Worm (Caenorhabditis elegans) whole organism, L1 larva: ENCODE results near the gene C16A3.6.

Experiments
- C16A3.4 ChIP-seq: fragments of 150-350 bp; optimal IDR thresholded peaks from 2 replicates; lab custom pipeline; 2014; ENCODE audit warnings: missing biosample characterization, missing genetic modification characterization
- F16B12.6 ChIP-seq: fragments of 150-350 bp; optimal IDR thresholded peaks from 2 replicates; lab custom pipeline; 2014; ENCODE audit warnings: missing biosample characterization, missing genetic modification characterization
- Y116A8C.19 ChIP-seq: sonication (generic microtip); optimal IDR thresholded peaks from 2 replicates; lab custom pipeline; 2016; ENCODE audit warnings: missing compliant biosample characterization, missing genetic modification characterization, borderline replicate concordance
- alr-1 ChIP-seq: fragments of 200-800 bp; sonication (Bioruptor generic); optimal IDR thresholded peaks from 2 replicates; lab custom pipeline; 2018; ENCODE audit warnings: borderline replicate concordance, mild to moderate bottlenecking, missing genetic modification characterization, missing compliant biosample characterization
- aly-2 ChIP-seq: fragments of 150-350 bp; optimal IDR thresholded peaks from 2 replicates; lab custom pipeline; 2014; ENCODE audit warnings: missing biosample characterization, missing genetic modification characterization
- ceh-88 ChIP-seq: fragments of 200-800 bp; sonication (Bioruptor generic); IDR thresholded peaks from 2 replicates; pipeline ENCODE4 v1.3.6; 2022; ENCODE audit warnings: missing genetic modification characterization, missing compliant biosample characterization
- ces-1 ChIP-seq: fragments of 150-350 bp; optimal IDR thresholded peaks from 2 replicates; lab custom pipeline; 2014; ENCODE audit warnings: missing biosample characterization, missing genetic modification reagents, missing genetic modification characterization
- dsc-1 ChIP-seq: sonication (generic microtip); optimal IDR thresholded peaks from 2 replicates; lab custom pipeline; 2016; ENCODE audit warnings: mild to moderate bottlenecking, missing genetic modification characterization, missing compliant biosample characterization
- efl-1 ChIP-seq, 4 experiments: fragments of 150-350 bp; optimal IDR thresholded peaks in 3 of 4; peaks in 1 of 4; 1 replicate in 1 of 4; 2 replicates in 3 of 4; lab custom pipeline; 2014; ENCODE audit warnings: missing biosample characterization in 2 of 4, missing genetic modification characterization in 2 of 4, missing genetic modification reagents in 2 of 4
- efl-3 ChIP-seq: fragments of 200-800 bp; sonication (Bioruptor generic); optimal IDR thresholded peaks from 2 replicates; lab custom pipeline; 2018; ENCODE audit warnings: mild to moderate bottlenecking, missing genetic modification characterization, missing compliant biosample characterization
- egl-13 ChIP-seq: sonication (generic microtip); optimal IDR thresholded peaks from 2 replicates; lab custom pipeline; 2016; ENCODE audit warnings: missing genotype, missing genetic modification reagents, missing genetic modification characterization, missing compliant biosample characterization
- elt-2 ChIP-seq: sonication (generic microtip); optimal IDR thresholded peaks from 2 replicates; lab custom pipeline; 2016; ENCODE audit warnings: missing genetic modification characterization, mild to moderate bottlenecking, inconsistent platforms, missing compliant biosample characterization, missing genetic modification reagents
- ets-5 ChIP-seq: fragments of 200-800 bp; sonication (Bioruptor generic); IDR thresholded peaks from 2 replicates; pipeline ENCODE4 v1.3.6; 2022; ENCODE audit warnings: missing genetic modification characterization, missing compliant biosample characterization
- fkh-10 ChIP-seq: sonication (generic microtip); optimal IDR thresholded peaks from 2 replicates; lab custom pipeline; 2017; ENCODE audit warnings: missing biosample characterization, missing genetic modification reagents, missing genetic modification characterization
- fkh-4 ChIP-seq: sonication (generic microtip); optimal IDR thresholded peaks from 2 replicates; lab custom pipeline; 2016; ENCODE audit warnings: missing compliant biosample characterization, missing genetic modification characterization, borderline replicate concordance
- fkh-8 ChIP-seq: sonication (generic microtip); optimal IDR thresholded peaks from 2 replicates; lab custom pipeline; 2016; ENCODE audit warnings: mild to moderate bottlenecking, missing genetic modification characterization, missing compliant biosample characterization
- hlh-17 ChIP-seq: fragments of 200-800 bp; sonication (Bioruptor generic); optimal IDR thresholded peaks from 2 replicates; lab custom pipeline; 2018; ENCODE audit warnings: missing genetic modification characterization, mild to moderate bottlenecking, missing compliant biosample characterization, moderate library complexity, borderline replicate concordance
- hlh-4 ChIP-seq: sonication (generic microtip); optimal IDR thresholded peaks from 2 replicates; lab custom pipeline; 2016; ENCODE audit warnings: mild to moderate bottlenecking, missing genetic modification characterization, missing compliant biosample characterization
- hpl-2 ChIP-seq: fragments of 150-350 bp; optimal IDR thresholded peaks from 2 replicates; lab custom pipeline; 2014; ENCODE audit warnings: missing biosample characterization, missing genetic modification reagents, missing genetic modification characterization
- irx-1 ChIP-seq: sonication (generic microtip); optimal IDR thresholded peaks from 2 replicates; lab custom pipeline; 2016; ENCODE audit warnings: missing genetic modification characterization, missing compliant biosample characterization
- isw-1 ChIP-seq: fragments of 200-800 bp; sonication (Bioruptor generic); IDR thresholded peaks from 2 replicates; pipeline ENCODE4 v1.3.6; 2022; ENCODE audit warnings: missing genetic modification characterization, missing compliant biosample characterization
- jun-1 ChIP-seq: fragments of 150-350 bp; optimal IDR thresholded peaks from 2 replicates; lab custom pipeline; 2014; ENCODE audit warnings: missing biosample characterization, missing genetic modification reagents, missing genetic modification characterization
- lin-14 ChIP-seq: fragments of 200-800 bp; sonication (Bioruptor generic); optimal IDR thresholded peaks from 2 replicates; lab custom pipeline; 2018; ENCODE audit warnings: mild to moderate bottlenecking, missing genetic modification characterization, moderate library complexity, missing compliant biosample characterization
- lin-15B ChIP-seq: fragments of 150-350 bp; sonication (generic microtip); optimal IDR thresholded peaks from 3 replicates; lab custom pipeline; 2014; ENCODE audit warnings: missing biosample characterization, missing genetic modification characterization
- lin-35 ChIP-seq, 2 experiments: fragments of 150-350 bp; optimal IDR thresholded peaks; 2 replicates each; lab custom pipeline; 2014; ENCODE audit warnings: missing biosample characterization in 2 of 2, missing genetic modification characterization in 2 of 2, missing genetic modification reagents in 2 of 2
- lin-39 ChIP-seq: fragments of 150-350 bp; optimal IDR thresholded peaks from 2 replicates; lab custom pipeline; 2014; ENCODE audit warnings: missing biosample characterization, missing genetic modification reagents, missing genetic modification characterization
- lsy-2 ChIP-seq, 2 experiments: fragments of 150-350 bp; optimal IDR thresholded peaks; 2 replicates each; lab custom pipeline; 2014; ENCODE audit warnings: missing biosample characterization in 2 of 2, missing genetic modification characterization in 2 of 2
- mab-9 ChIP-seq: fragments of 200-800 bp; sonication (Bioruptor generic); IDR thresholded peaks from 2 replicates; pipeline ENCODE4 v1.3.6; 2022; ENCODE audit warnings: missing genetic modification reagents, missing genetic modification characterization, missing compliant biosample characterization
- mdl-1 ChIP-seq, 2 experiments: fragments of 150-350 bp; optimal IDR thresholded peaks; 2 replicates each; lab custom pipeline; 2014 to 2017; ENCODE audit warnings: missing biosample characterization in 2 of 2, missing genetic modification characterization in 2 of 2, inconsistent platforms in 1 of 2
- nhr-11 ChIP-seq: fragments of 150-350 bp; optimal IDR thresholded peaks from 2 replicates; lab custom pipeline; 2014; ENCODE audit warnings: missing biosample characterization, missing genetic modification characterization
- nhr-12 ChIP-seq: sonication (generic microtip); optimal IDR thresholded peaks from 2 replicates; lab custom pipeline; 2017; ENCODE audit warnings: missing biosample characterization, missing genetic modification characterization
- nhr-19 ChIP-seq: fragments of 200-800 bp; sonication (Bioruptor generic); conservative IDR thresholded peaks from 2 replicates; pipeline ENCODE4 v1.3.6; 2022; ENCODE audit warnings: missing genetic modification characterization, missing compliant biosample characterization
- nhr-28 ChIP-seq: fragments of 150-350 bp; optimal IDR thresholded peaks from 2 replicates; lab custom pipeline; 2014; ENCODE audit warnings: missing biosample characterization, missing genetic modification characterization
- nhr-71 ChIP-seq: sonication (generic microtip); optimal IDR thresholded peaks from 2 replicates; lab custom pipeline; 2016; ENCODE audit warnings: mild to moderate bottlenecking, missing genetic modification characterization, moderate library complexity, missing compliant biosample characterization
- nhr-77 ChIP-seq: fragments of 150-350 bp; optimal IDR thresholded peaks from 2 replicates; lab custom pipeline; 2014; ENCODE audit warnings: missing biosample characterization, missing genetic modification characterization
- nhr-85 ChIP-seq: sonication (generic microtip); peaks from one replicate; lab custom pipeline; 2016; ENCODE audit warnings: missing genetic modification characterization, inconsistent platforms, missing compliant biosample characterization
- nhr-90 ChIP-seq: sonication (generic microtip); optimal IDR thresholded peaks from 2 replicates; lab custom pipeline; 2016; ENCODE audit warnings: mild to moderate bottlenecking, missing genetic modification characterization, missing compliant biosample characterization; ENCODE audit not compliant: poor library complexity
- pax-3 ChIP-seq: fragments of 200-800 bp; sonication (Bioruptor generic); optimal IDR thresholded peaks from 2 replicates; lab custom pipeline; 2018; ENCODE audit warnings: mild to moderate bottlenecking, missing genetic modification characterization, moderate library complexity, missing compliant biosample characterization
- pqm-1 ChIP-seq: sonication (generic microtip); optimal IDR thresholded peaks from 3 replicates; lab custom pipeline; 2017; ENCODE audit warnings: missing biosample characterization, missing genetic modification characterization
- rnt-1 ChIP-seq: sonication (generic microtip); optimal IDR thresholded peaks from 2 replicates; lab custom pipeline; 2016; ENCODE audit warnings: mild to moderate bottlenecking, missing genetic modification characterization, moderate library complexity, missing compliant biosample characterization
- skn-1 ChIP-seq: fragments of 150-350 bp; optimal IDR thresholded peaks from 2 replicates; lab custom pipeline; 2014; ENCODE audit warnings: missing biosample characterization, missing genetic modification characterization
- sox-4 ChIP-seq: sonication (generic microtip); optimal IDR thresholded peaks from 2 replicates; lab custom pipeline; 2016; ENCODE audit warnings: missing genetic modification characterization, missing compliant biosample characterization
- sptf-1 ChIP-seq: fragments of 150-350 bp; optimal IDR thresholded peaks from 2 replicates; lab custom pipeline; 2014; ENCODE audit warnings: missing biosample characterization, missing genetic modification characterization
- tbx-2 ChIP-seq: sonication (generic microtip); optimal IDR thresholded peaks from 2 replicates; lab custom pipeline; 2016; ENCODE audit warnings: missing genetic modification characterization, missing compliant biosample characterization
- tlp-1 ChIP-seq: fragments of 150-350 bp; optimal IDR thresholded peaks from 2 replicates; lab custom pipeline; 2014; ENCODE audit warnings: missing biosample characterization, missing genetic modification characterization
- unc-130 ChIP-seq: fragments of 150-350 bp; optimal IDR thresholded peaks from 2 replicates; lab custom pipeline; 2017; ENCODE audit warnings: missing biosample characterization, missing genetic modification characterization, inconsistent platforms
- unc-30 ChIP-seq: sonication (generic microtip); optimal IDR thresholded peaks from 2 replicates; lab custom pipeline; 2017; ENCODE audit warnings: missing biosample characterization, missing genetic modification characterization
- unc-62 ChIP-seq: fragments of 150-350 bp; optimal IDR thresholded peaks from 2 replicates; lab custom pipeline; 2014; ENCODE audit warnings: missing biosample characterization, missing genetic modification reagents, missing genetic modification characterization
- unc-86 ChIP-seq: sonication (generic microtip); optimal IDR thresholded peaks from 2 replicates; lab custom pipeline; 2016; ENCODE audit warnings: missing genetic modification characterization, missing compliant biosample characterization
- unc-98 ChIP-seq: fragments of 200-800 bp; sonication (Bioruptor generic); IDR thresholded peaks from 2 replicates; pipeline ENCODE4 v1.3.6; 2022; ENCODE audit warnings: missing genetic modification characterization, missing compliant biosample characterization
- vab-15 ChIP-seq: sonication (generic microtip); optimal IDR thresholded peaks from 2 replicates; lab custom pipeline; 2017; ENCODE audit warnings: missing genotype, mild to moderate bottlenecking, missing genetic modification characterization, missing compliant biosample characterization
- zip-4 ChIP-seq: fragments of 200-800 bp; sonication (Bioruptor generic); optimal IDR thresholded peaks from 2 replicates; lab custom pipeline; 2018; ENCODE audit warnings: mild to moderate bottlenecking, missing genetic modification characterization, moderate library complexity, missing compliant biosample characterization
- ztf-11 ChIP-seq, 2 experiments: sonication (generic microtip); optimal IDR thresholded peaks; 2 replicates each; lab custom pipeline; 2016 to 2017; ENCODE audit warnings: missing genetic modification characterization in 2 of 2, missing biosample characterization in 1 of 2, missing compliant biosample characterization in 1 of 2

Gene C16A3.6

ce11 chrIII:6360114-6360513 is 18.9 kb upstream of the C16A3.6 start:
- TF ChIP-seq isw-1 (GFP tag; lab: Robert Waterston, UW) (no peak), unc-62 (no peak), pqm-1 (no peak), unc-130 (tag; lab: Kevin White, UChicago) (peak; percentile 65), irx-1 (tag; lab: Kevin White, UChicago) (no peak), vab-15 (tag; lab: Kevin White, UChicago) (no peak), nhr-11 (tag; lab: Kevin White, UChicago) (no peak), unc-30 (no peak), lin-35 (GFP tag; optimal IDR thresholded peaks at IDR 0.05; lab: Kevin White, UChicago) (peak; percentile 28 to 58), unc-86 (tag; lab: Kevin White, UChicago) (no peak), fkh-4 (tag; lab: Kevin White, UChicago) (no peak), lsy-2 (tag; optimal IDR thresholded peaks at IDR 0.05; lab: Kevin White, UChicago) (peak; percentile 53 to 65), hpl-2 (no peak), tlp-1 (no peak), alr-1 (tag; lab: Kevin White, UChicago) (no peak), zip-4 (no peak), hlh-4 (no peak), aly-2 (no peak), nhr-90 (tag; lab: Kevin White, UChicago) (no peak), efl-3 (GFP tag; lab: Kevin White, UChicago) (no peak), Y116A8C.19 (tag; lab: Kevin White, UChicago) (no peak), ceh-88 (GFP tag; lab: Robert Waterston, UW) (no peak), sox-4 (no peak), fkh-8 (tag; lab: Kevin White, UChicago) (no peak), nhr-71 (tag; lab: Kevin White, UChicago) (peak; percentile 92), nhr-85 (tag; lab: Kevin White, UChicago) (peak; percentile 97), pax-3 (tag; lab: Kevin White, UChicago) (no peak), efl-1 (optimal IDR thresholded peaks at IDR 0.05; lab: Kevin White, UChicago) (peak; percentile 3 to 28), efl-1 (GFP tag; optimal IDR thresholded peaks at IDR 0.05 in 1 of 2; lab: Kevin White, UChicago) (peak in 1 of 2 experiments; percentile 93), F16B12.6 (no peak), egl-13 (tag; lab: Kevin White, UChicago) (no peak), nhr-28 (tag; lab: Kevin White, UChicago) (no peak), rnt-1 (tag; lab: Kevin White, UChicago) (peak; percentile 84), hlh-17 (GFP tag; lab: Kevin White, UChicago) (no peak), nhr-77 (tag; lab: Kevin White, UChicago) (no peak), mdl-1 (tag; optimal IDR thresholded peaks at IDR 0.05; lab: Kevin White, UChicago) (peak in 1 of 2 experiments; percentile 85), dsc-1 (peak; percentile 57), elt-2 (tag; lab: Kevin White, UChicago) (no peak), unc-98 (GFP tag; lab: Robert Waterston, UW) (no peak), fkh-10 (GFP tag; lab: Kevin White, UChicago) (no peak), lin-39 (tag; lab: Kevin White, UChicago) (peak; percentile 66), ztf-11 (tag; optimal IDR thresholded peaks at IDR 0.05; lab: Kevin White, UChicago) (no peak), ets-5 (GFP tag; lab: Robert Waterston, UW) (no peak), lin-14 (peak; percentile 91), lin-15B (tag; lab: Kevin White, UChicago) (no peak), skn-1 (tag; lab: Kevin White, UChicago) (no peak), tbx-2 (tag; lab: Kevin White, UChicago) (peak; percentile 42), C16A3.4 (tag; lab: Kevin White, UChicago) (no peak), jun-1 (tag; lab: Kevin White, UChicago) (no peak), sptf-1 (no peak), ces-1 (GFP tag; lab: Kevin White, UChicago) (no peak), nhr-19 (GFP tag; lab: Robert Waterston, UW) (peak; percentile 73), mab-9 (no peak), nhr-12 (tag; lab: Kevin White, UChicago) (no peak)
